Worm (Caenorhabditis elegans) whole organism, late embryonic: ENCODE data around the gene C44H9.6.
A peak's percentile ranks its signal among the peaks of the same experiment; 100 is the strongest.

ENCODE experiments used
- C08G9.2 ChIP-seq: sonication (generic microtip); optimal IDR thresholded peaks from 2 replicates; lab custom pipeline; 2016; ENCODE audit warnings: mild to moderate bottlenecking, missing genetic modification characterization, moderate library complexity, missing compliant biosample characterization
- T23F11.4 ChIP-seq: fragments of 200-800 bp; sonication (Bioruptor generic); optimal IDR thresholded peaks from 2 replicates; lab custom pipeline; 2018; ENCODE audit warnings: mild to moderate bottlenecking, missing genetic modification characterization, missing compliant biosample characterization
- Y22D7AL.16 ChIP-seq: sonication (generic microtip); optimal IDR thresholded peaks from 2 replicates; lab custom pipeline; 2016; ENCODE audit warnings: missing genetic modification characterization, missing compliant biosample characterization
- ahr-1 ChIP-seq: sonication (generic microtip); optimal IDR thresholded peaks from 2 replicates; lab custom pipeline; 2016; ENCODE audit warnings: missing genetic modification characterization, missing compliant biosample characterization
- ama-1 ChIP-seq: fragments of 150-350 bp; optimal IDR thresholded peaks from 2 replicates; lab custom pipeline; 2014
- ceh-30 ChIP-seq: fragments of 150-350 bp; optimal IDR thresholded peaks from 2 replicates; lab custom pipeline; 2014; ENCODE audit warnings: missing biosample characterization, missing genetic modification characterization
- ceh-31 ChIP-seq: sonication (generic microtip); optimal IDR thresholded peaks from 2 replicates; lab custom pipeline; 2016; ENCODE audit warnings: missing genetic modification characterization, missing compliant biosample characterization
- ceh-34 ChIP-seq: sonication (generic microtip); optimal IDR thresholded peaks from 2 replicates; lab custom pipeline; 2016; ENCODE audit warnings: mild to moderate bottlenecking, missing genetic modification characterization, missing compliant biosample characterization
- ceh-45 ChIP-seq: fragments of 200-800 bp; sonication (Bioruptor generic); IDR thresholded peaks from 2 replicates; pipeline ENCODE4 v1.3.6; 2022; ENCODE audit warnings: missing genetic modification reagents, missing genetic modification characterization, missing compliant biosample characterization
- ceh-48 ChIP-seq: sonication (generic microtip); optimal IDR thresholded peaks from 2 replicates; lab custom pipeline; 2016; ENCODE audit warnings: missing genetic modification characterization, inconsistent platforms, missing compliant biosample characterization
- elt-2 ChIP-seq: sonication (generic microtip); optimal IDR thresholded peaks from 2 replicates; lab custom pipeline; 2016; ENCODE audit warnings: missing genetic modification reagents, missing genetic modification characterization, missing compliant biosample characterization
- elt-4 ChIP-seq: sonication (generic microtip); optimal IDR thresholded peaks from 2 replicates; lab custom pipeline; 2016; ENCODE audit warnings: missing genetic modification characterization, missing compliant biosample characterization
- ets-4 ChIP-seq: sonication (generic microtip); optimal IDR thresholded peaks from 2 replicates; lab custom pipeline; 2016; ENCODE audit warnings: missing genetic modification characterization, missing compliant biosample characterization
- eyg-1 ChIP-seq: sonication (generic microtip); optimal IDR thresholded peaks from 2 replicates; lab custom pipeline; 2016; ENCODE audit warnings: missing genotype, missing genetic modification characterization, missing compliant biosample characterization
- fax-1 ChIP-seq: sonication (generic microtip); optimal IDR thresholded peaks from 2 replicates; lab custom pipeline; 2016; ENCODE audit warnings: missing genotype, missing genetic modification characterization, missing compliant biosample characterization
- hlh-15 ChIP-seq: sonication (generic microtip); optimal IDR thresholded peaks from 2 replicates; lab custom pipeline; 2016; ENCODE audit warnings: missing genetic modification characterization, missing compliant biosample characterization
- hlh-30 ChIP-seq: sonication (generic microtip); optimal IDR thresholded peaks from 2 replicates; lab custom pipeline; 2017; ENCODE audit warnings: antibody characterized with exemption, missing genetic modification characterization, missing compliant biosample characterization; ENCODE audit not compliant: insufficient read depth
- hlh-6 ChIP-seq: sonication (generic microtip); optimal IDR thresholded peaks from 2 replicates; lab custom pipeline; 2016; ENCODE audit warnings: missing genotype, missing genetic modification characterization, missing compliant biosample characterization
- hlh-8 ChIP-seq: sonication (generic microtip); optimal IDR thresholded peaks from 2 replicates; lab custom pipeline; 2016; ENCODE audit warnings: missing genotype, missing genetic modification characterization, missing compliant biosample characterization
- madf-2 ChIP-seq: sonication (generic microtip); optimal IDR thresholded peaks from 2 replicates; lab custom pipeline; 2017; ENCODE audit warnings: missing genetic modification characterization, missing compliant biosample characterization
- mec-3 ChIP-seq: sonication (generic microtip); optimal IDR thresholded peaks from 2 replicates; lab custom pipeline; 2016; ENCODE audit warnings: borderline replicate concordance, missing genetic modification characterization, missing compliant biosample characterization
- nfya-1 ChIP-seq: sonication (generic microtip); optimal IDR thresholded peaks from 2 replicates; lab custom pipeline; 2017; ENCODE audit warnings: missing genetic modification characterization, mild to moderate bottlenecking, missing compliant biosample characterization, antibody characterized with exemption, moderate library complexity
- nhr-11 ChIP-seq: fragments of 150-350 bp; optimal IDR thresholded peaks from 2 replicates; lab custom pipeline; 2014; ENCODE audit warnings: missing biosample characterization, missing genetic modification characterization
- odd-2 ChIP-seq: sonication (generic microtip); optimal IDR thresholded peaks from 2 replicates; lab custom pipeline; 2017; ENCODE audit warnings: antibody characterized with exemption, mild to moderate bottlenecking, missing genetic modification characterization, missing compliant biosample characterization
- pag-3 ChIP-seq: sonication (generic microtip); optimal IDR thresholded peaks from 2 replicates; lab custom pipeline; 2016; ENCODE audit warnings: missing compliant biosample characterization, missing genetic modification characterization, borderline replicate concordance
- pqm-1 ChIP-seq: sonication (generic microtip); optimal IDR thresholded peaks from 2 replicates; lab custom pipeline; 2016; ENCODE audit warnings: missing genetic modification characterization, missing compliant biosample characterization
- pros-1 ChIP-seq: fragments of 150-350 bp; optimal IDR thresholded peaks from 2 replicates; lab custom pipeline; 2014; ENCODE audit warnings: missing biosample characterization, missing genetic modification reagents, missing genetic modification characterization
- ref-2 ChIP-seq: sonication (generic microtip); optimal IDR thresholded peaks from 2 replicates; lab custom pipeline; 2016; ENCODE audit warnings: missing genetic modification characterization, missing compliant biosample characterization
- sdc-2 ChIP-seq: sonication (generic microtip); optimal IDR thresholded peaks from 2 replicates; lab custom pipeline; 2016; ENCODE audit warnings: missing genotype, missing genetic modification characterization, missing compliant biosample characterization
- sox-4 ChIP-seq: sonication (generic microtip); optimal IDR thresholded peaks from 2 replicates; lab custom pipeline; 2017; ENCODE audit warnings: mild to moderate bottlenecking, missing genetic modification characterization, inconsistent platforms, missing compliant biosample characterization
- syd-9 ChIP-seq: sonication (generic microtip); optimal IDR thresholded peaks from 2 replicates; lab custom pipeline; 2016; ENCODE audit warnings: mild to moderate bottlenecking, missing genetic modification characterization, moderate library complexity, missing compliant biosample characterization
- tbx-2 ChIP-seq: sonication (generic microtip); optimal IDR thresholded peaks from 2 replicates; lab custom pipeline; 2016; ENCODE audit warnings: missing genetic modification characterization, missing compliant biosample characterization
- ttx-3 ChIP-seq: sonication (generic microtip); optimal IDR thresholded peaks from 2 replicates; lab custom pipeline; 2016; ENCODE audit warnings: missing genetic modification reagents, missing genetic modification characterization, missing compliant biosample characterization
- unc-3 ChIP-seq, 2 experiments: fragments of 200-800 bp in 1 of 2; sonication (Bioruptor generic) in 1 of 2; sonication (generic microtip) in 1 of 2; conservative IDR thresholded peaks in 1 of 2; optimal IDR thresholded peaks in 1 of 2; 2 replicates each; pipeline versions ENCODE4 v1.3.6 to Lab custom; 2016 to 2022; ENCODE audit warnings: missing compliant biosample characterization in 2 of 2, missing genetic modification characterization in 2 of 2, missing genetic modification reagents in 1 of 2
- unc-55 ChIP-seq: sonication (generic microtip); optimal IDR thresholded peaks from 2 replicates; lab custom pipeline; 2017; ENCODE audit warnings: missing biosample characterization, missing genetic modification reagents, missing genetic modification characterization
- zip-5 ChIP-seq: sonication (generic microtip); optimal IDR thresholded peaks from 2 replicates; lab custom pipeline; 2016; ENCODE audit warnings: missing genetic modification characterization, missing compliant biosample characterization

The C44H9.6 gene

ce11 chrV:12854766-12855165, 9.6 kb upstream of the C44H9.6 start, which contains the start of gene C44H9.7:
C44H9.7 (minus strand) TSS chrV:12854866.
- TF ChIP-seq nhr-11 (tag; lab: Kevin White, UChicago) (no peak), elt-2 (peak; percentile 53)

- TF ChIP-seq ref-2 = no peak
- TF ChIP-seq elt-2 = peak; percentile 51
Measured at ce11 chrV:12852355-12852754, 7.2 kb upstream of the C44H9.6 start.

DNA sequence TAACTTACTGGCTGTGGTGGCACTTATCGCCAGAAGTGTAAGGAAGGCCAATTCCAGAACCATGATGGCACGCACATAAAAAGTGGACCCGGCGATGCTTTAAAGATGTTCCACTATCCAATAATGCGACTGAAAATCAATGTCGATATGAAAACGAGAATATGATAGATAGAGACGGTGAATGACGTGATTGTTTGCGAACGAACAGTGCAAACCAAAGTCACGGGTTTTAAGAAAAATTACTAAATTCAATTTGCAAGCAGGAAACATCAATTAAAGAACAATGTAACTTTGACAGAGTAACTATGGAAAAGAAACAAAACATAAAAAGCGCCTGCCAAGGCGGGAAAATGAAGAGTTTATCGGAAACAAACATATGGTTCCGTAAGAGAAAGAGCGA, 4.6 kb upstream of the C44H9.6 start, which contains the start of gene C44H9.5:
C44H9.5 (minus strand) TSS at position 129 of the 400 bp plus-strand sequence.
- TF ChIP-seq ets-4 (tag; lab: Kevin White, UChicago) (no peak), ama-1 (lab: Kevin White, UChicago) (no peak), tbx-2 (tag; lab: Kevin White, UChicago) (no peak), pag-3 (no peak), elt-2 (no peak), syd-9 (tag; lab: Kevin White, UChicago) (no peak), nfya-1 (tag; lab: Kevin White, UChicago) (no peak), ahr-1 (tag; lab: Kevin White, UChicago) (no peak), pros-1 (no peak), unc-55 (no peak), ceh-45 (GFP tag; lab: Robert Waterston, UW) (no peak), pqm-1 (tag; lab: Kevin White, UChicago) (no peak), odd-2 (tag; lab: Kevin White, UChicago) (no peak), zip-5 (tag; lab: Kevin White, UChicago) (no peak), madf-2 (tag; lab: Kevin White, UChicago) (no peak)

ce11 chrV:12844748-12845147, 399 bp downstream of the C44H9.6 start:
- TF ChIP-seq sox-4 (no peak), sdc-2 (no peak), ceh-31 (tag; lab: Kevin White, UChicago) (no peak), ceh-48 (tag; lab: Kevin White, UChicago) (no peak), hlh-8 (tag; lab: Kevin White, UChicago) (no peak), fax-1 (tag; lab: Kevin White, UChicago) (no peak), hlh-6 (tag; lab: Kevin White, UChicago) (no peak), ceh-34 (tag; lab: Kevin White, UChicago) (no peak), nhr-11 (tag; lab: Kevin White, UChicago) (no peak), nfya-1 (tag; lab: Kevin White, UChicago) (no peak), eyg-1 (no peak), ceh-30 (tag; lab: Kevin White, UChicago) (no peak), odd-2 (tag; lab: Kevin White, UChicago) (no peak), unc-3 (GFP tag; conservative IDR thresholded peaks at IDR 0.05; lab: Robert Waterston, UW) (no peak), unc-3 (tag; optimal IDR thresholded peaks at IDR 0.05; lab: Kevin White, UChicago) (no peak), hlh-30 (tag; lab: Kevin White, UChicago) (no peak), Y22D7AL.16 (no peak)

ce11 chrV:12835388-12835787, 9.8 kb downstream of the C44H9.6 start, which contains the start of gene C44H9.4:
C44H9.4 (plus strand) TSS chrV:12835688.
- TF ChIP-seq hlh-15 (tag; lab: Kevin White, UChicago) (no peak), mec-3 (tag; lab: Kevin White, UChicago) (no peak), T23F11.4 (GFP tag; lab: Kevin White, UChicago) (no peak), ttx-3 (tag; lab: Kevin White, UChicago) (no peak), elt-4 (tag; lab: Kevin White, UChicago) (no peak), fax-1 (tag; lab: Kevin White, UChicago) (no peak), ama-1 (lab: Kevin White, UChicago) (no peak), syd-9 (tag; lab: Kevin White, UChicago) (no peak), C08G9.2 (no peak)
